Worm (Caenorhabditis elegans): ENCODE results near the gene pals-26.

ce11 chrIII:4405986-4406385, 31.0 kb downstream of the pals-26 start, which contains the start of gene rnp-4:
- TF ChIP-seq ceh-36 (tag; optimal IDR thresholded peaks at IDR 0.05) = no peak
- no peak for TF ChIP-seq B0310.2 (tag; optimal IDR thresholded peaks at IDR 0.05)
- no peak for TF ChIP-seq tbx-37 (GFP tag; conservative IDR thresholded peaks at IDR 0.05)
- TF ChIP-seq ama-1 (optimal IDR thresholded peaks at IDR 0.05) = no peak
- TF ChIP-seq sea-1 (GFP tag; conservative IDR thresholded peaks at IDR 0.05) = no peak
- no peak for TF ChIP-seq hmg-4 (GFP tag; optimal IDR thresholded peaks at IDR 0.05)
- no peak for TF ChIP-seq scrt-1 (GFP tag; IDR thresholded peaks at IDR 0.05)
- no peak for TF ChIP-seq hmbx-1 (tag; optimal IDR thresholded peaks at IDR 0.05)
- TF ChIP-seq F13C5.2 (tag; optimal IDR thresholded peaks at IDR 0.05) = no peak
- TF ChIP-seq flt-1 (GFP tag; IDR thresholded peaks at IDR 0.05) = no peak
- TF ChIP-seq aly-1 (tag; optimal IDR thresholded peaks at IDR 0.05) = no peak
- no peak for TF ChIP-seq ceh-13 (GFP tag; optimal IDR thresholded peaks at IDR 0.05)
- TF ChIP-seq hnd-1 (tag; optimal IDR thresholded peaks at IDR 0.05) = no peak
- TF ChIP-seq pes-1 (GFP tag; IDR thresholded peaks at IDR 0.05) = no peak

Measured in whole organism, early embryonic.